Worm (Caenorhabditis elegans) whole organism, young adult: Measurements from ENCODE around the gene C01F1.6.

Experiments used
- ama-1 ChIP-seq, 3 experiments: fragments of 150-350 bp in 1 of 3; sonication (generic microtip) in 2 of 3; optimal IDR thresholded peaks; 2 replicates each; lab custom pipeline; 2014 to 2018; ENCODE audit warnings: missing biosample characterization in 2 of 3, missing genetic modification characterization in 2 of 3, missing genetic modification reagents in 2 of 3
- aptf-3 ChIP-seq: fragments of 200-800 bp; sonication (Bioruptor generic); IDR thresholded peaks from 2 replicates; pipeline ENCODE4 v1.3.6; 2022; ENCODE audit warnings: missing genetic modification characterization, missing compliant biosample characterization
- dpff-1 ChIP-seq: sonication (generic microtip); optimal IDR thresholded peaks from 2 replicates; lab custom pipeline; 2017; ENCODE audit warnings: mild to moderate bottlenecking, missing genetic modification characterization, missing compliant biosample characterization
- hmg-20 ChIP-seq: fragments of 200-800 bp; sonication (Bioruptor generic); IDR thresholded peaks from 2 replicates; pipeline ENCODE4 v1.3.6; 2022; ENCODE audit warnings: missing genetic modification reagents, missing genetic modification characterization, missing compliant biosample characterization
- mcd-1 ChIP-seq: fragments of 200-800 bp; sonication (Bioruptor generic); IDR thresholded peaks from 2 replicates; pipeline ENCODE4 v1.3.6; 2022; ENCODE audit warnings: missing genetic modification reagents, missing genetic modification characterization, missing compliant biosample characterization
- nfya-1 ChIP-seq: sonication (generic microtip); optimal IDR thresholded peaks from 2 replicates; lab custom pipeline; 2017; ENCODE audit warnings: antibody characterized with exemption, missing compliant biosample characterization, missing genetic modification characterization, borderline replicate concordance; ENCODE audit not compliant: insufficient read depth
- pbrm-1 ChIP-seq: fragments of 200-800 bp; sonication (Bioruptor generic); IDR thresholded peaks from 2 replicates; pipeline ENCODE4 v1.3.6; 2022; ENCODE audit warnings: missing genetic modification reagents, missing genetic modification characterization, missing compliant biosample characterization
- sdz-38 ChIP-seq: sonication (generic microtip); optimal IDR thresholded peaks from 2 replicates; lab custom pipeline; 2016; ENCODE audit warnings: missing genotype, missing genetic modification characterization, missing compliant biosample characterization
- snpc-4 ChIP-seq, 5 experiments: fragments of 150-350 bp in 1 of 5; sonication (generic microtip) in 4 of 5; optimal IDR thresholded peaks; 2 replicates each; lab custom pipeline; 2014 to 2018; ENCODE audit warnings: missing genetic modification characterization in 5 of 5, missing biosample characterization in 3 of 5, antibody characterized with exemption in 2 of 5, mild to moderate bottlenecking in 2 of 5, missing compliant biosample characterization in 2 of 5, missing genotype in 2 of 5, moderate library complexity in 2 of 5, missing genetic modification reagents in 1 of 5
- somi-1 ChIP-seq: fragments of 200-800 bp; sonication (Bioruptor generic); optimal IDR thresholded peaks from 2 replicates; lab custom pipeline; 2018; ENCODE audit warnings: mild to moderate bottlenecking, missing genetic modification characterization, missing compliant biosample characterization
- unc-62 ChIP-seq: fragments of 150-350 bp; optimal IDR thresholded peaks from 2 replicates; lab custom pipeline; 2014; ENCODE audit warnings: missing biosample characterization, missing genetic modification reagents, missing genetic modification characterization
- ztf-18 ChIP-seq: sonication (generic microtip); optimal IDR thresholded peaks from 2 replicates; lab custom pipeline; 2016; ENCODE audit warnings: missing genotype, mild to moderate bottlenecking, missing genetic modification characterization, missing compliant biosample characterization

DNA sequence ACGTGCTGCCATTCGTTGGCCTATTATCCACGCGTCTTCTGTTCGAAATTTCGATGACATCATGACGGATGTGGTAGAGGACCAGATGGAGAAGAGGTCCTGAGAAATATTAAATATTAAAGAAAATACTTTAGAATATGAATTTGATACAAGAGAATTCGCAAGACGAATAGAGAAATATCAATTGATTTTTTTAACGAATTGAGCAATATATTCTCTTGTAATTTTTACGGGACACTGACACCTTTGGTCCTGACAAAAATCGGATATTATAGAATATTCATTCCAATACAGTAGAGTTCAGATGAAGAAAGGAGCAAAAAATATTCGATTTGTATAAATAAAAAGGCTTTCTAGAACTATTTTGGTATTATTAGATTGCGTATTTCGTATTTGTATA lies at the start of gene C01F1.6:
- no peak for TF ChIP-seq snpc-4 (GFP tag; optimal IDR thresholded peaks at IDR 0.05; lab: Kevin White, UChicago)
- no peak for TF ChIP-seq snpc-4 (tag; optimal IDR thresholded peaks at IDR 0.05; lab: Kevin White, UChicago)
- TF ChIP-seq unc-62 (GFP tag; lab: Kevin White, UChicago): no peak
- no peak for TF ChIP-seq sdz-38 (tag; lab: Kevin White, UChicago)
- TF ChIP-seq ama-1 (optimal IDR thresholded peaks at IDR 0.05; lab: Kevin White, UChicago): no peak
- TF ChIP-seq ama-1 (GFP tag; optimal IDR thresholded peaks at IDR 0.05; lab: Kevin White, UChicago): no peak
- no peak for TF ChIP-seq hmg-20 (GFP tag; lab: Robert Waterston, UW)
- no peak for TF ChIP-seq somi-1 (GFP tag; lab: Kevin White, UChicago)
- TF ChIP-seq dpff-1 (tag; lab: Kevin White, UChicago): no peak
- TF ChIP-seq nfya-1 (tag; lab: Kevin White, UChicago): no peak
- no peak for TF ChIP-seq mcd-1 (GFP tag; lab: Robert Waterston, UW)
- no peak for TF ChIP-seq pbrm-1
- TF ChIP-seq aptf-3 (GFP tag; lab: Robert Waterston, UW): no peak
- TF ChIP-seq ztf-18 (tag; lab: Kevin White, UChicago): no peak
